Worm (Caenorhabditis elegans) whole organism, mixed stage, embryonic: ENCODE data around the gene mvk-1.

Source experiments
- bed-3 ChIP-seq: fragments of 200-800 bp; sonication (Bioruptor generic); optimal IDR thresholded peaks from 3 replicates; lab custom pipeline; 2018; ENCODE audit warnings: mild to moderate bottlenecking, missing genetic modification characterization, moderate library complexity, missing compliant biosample characterization
- blmp-1 ChIP-seq: fragments of 150-350 bp; optimal IDR thresholded peaks from 2 replicates; lab custom pipeline; 2014; ENCODE audit warnings: missing biosample characterization, missing genetic modification characterization
- ceh-83 ChIP-seq: fragments of 200-800 bp; sonication (Bioruptor generic); optimal IDR thresholded peaks from 2 replicates; lab custom pipeline; 2018; ENCODE audit warnings: mild to moderate bottlenecking, missing genetic modification characterization, missing compliant biosample characterization
- elt-3 ChIP-seq: fragments of 150-350 bp; optimal IDR thresholded peaks from 2 replicates; lab custom pipeline; 2014; ENCODE audit warnings: missing biosample characterization, missing genetic modification characterization
- flh-1 ChIP-seq: fragments of 200-800 bp; sonication (Bioruptor generic); optimal IDR thresholded peaks from 2 replicates; lab custom pipeline; 2018; ENCODE audit warnings: mild to moderate bottlenecking, missing genetic modification characterization, moderate library complexity, missing compliant biosample characterization
- lin-13 ChIP-seq: fragments of 150-350 bp; optimal IDR thresholded peaks from 2 replicates; lab custom pipeline; 2014; ENCODE audit warnings: missing biosample characterization, missing genetic modification characterization
- mep-1 ChIP-seq: fragments of 150-350 bp; optimal IDR thresholded peaks from 2 replicates; lab custom pipeline; 2017; ENCODE audit warnings: missing biosample characterization, missing genetic modification reagents, missing genetic modification characterization, inconsistent platforms
- nhr-2 ChIP-seq: fragments of 150-350 bp; optimal IDR thresholded peaks from 2 replicates; lab custom pipeline; 2014; ENCODE audit warnings: missing biosample characterization, missing genetic modification characterization
- snpc-4 ChIP-seq: fragments of 150-350 bp; optimal IDR thresholded peaks from 2 replicates; lab custom pipeline; 2014; ENCODE audit warnings: missing biosample characterization, missing genetic modification characterization
- unc-62 ChIP-seq: fragments of 150-350 bp; optimal IDR thresholded peaks from 2 replicates; lab custom pipeline; 2014; ENCODE audit warnings: missing biosample characterization, missing genetic modification reagents, missing genetic modification characterization

DNA sequence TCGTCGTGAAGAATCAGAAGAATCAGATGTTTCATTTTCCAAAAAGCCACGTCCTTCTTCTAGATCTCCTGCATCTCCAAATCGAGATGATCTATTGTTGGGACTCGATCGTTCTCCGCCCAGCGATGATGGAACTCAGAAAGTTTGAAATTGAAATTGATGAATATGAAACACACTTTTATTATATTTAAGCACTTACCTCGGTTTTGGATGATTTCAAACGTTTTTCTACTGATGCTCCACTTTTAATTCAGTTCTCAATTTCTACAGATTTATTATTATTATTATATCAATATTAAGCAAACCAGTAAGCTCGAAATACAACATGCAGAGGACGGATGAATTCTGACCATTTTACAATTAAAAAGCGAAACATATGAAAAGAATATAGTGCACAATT, 18.5 kb upstream of the mvk-1 start:
- no peak for TF ChIP-seq snpc-4 (tag; lab: Kevin White, UChicago)
- no peak for TF ChIP-seq ceh-83 (GFP tag; lab: Kevin White, UChicago)
- no peak for TF ChIP-seq lin-13 (tag; lab: Kevin White, UChicago)
- TF ChIP-seq flh-1: no peak
- no peak for TF ChIP-seq bed-3 (GFP tag; lab: Kevin White, UChicago)
- TF ChIP-seq unc-62: no peak
- TF ChIP-seq elt-3 (tag; lab: Kevin White, UChicago): no peak
- no peak for TF ChIP-seq mep-1 (tag; lab: Kevin White, UChicago)
- no peak for TF ChIP-seq nhr-2 (tag; lab: Kevin White, UChicago)
- TF ChIP-seq blmp-1 (tag; lab: Kevin White, UChicago): no peak
